Fruit fly (Drosophila melanogaster) whole organism, pupa: Measurements from ENCODE around the gene CG9515.

Experiments used
- CG10348 ChIP-seq: fragments of 200-800 bp; sonication (Bioruptor generic); IDR thresholded peaks from 2 replicates; pipeline ENCODE4 v1.3.6; 2022; ENCODE audit warnings: missing biosample characterization, missing genetic modification characterization
- CG17806 ChIP-seq: fragments of 200-800 bp; sonication (Bioruptor generic); optimal IDR thresholded peaks from 2 replicates; lab custom pipeline; 2018; ENCODE audit warnings: missing biosample characterization, mild to moderate bottlenecking, missing genetic modification characterization, moderate library complexity
- CG34367 ChIP-seq: fragments of 200-800 bp; sonication (Bioruptor generic); optimal IDR thresholded peaks from 2 replicates; lab custom pipeline; 2018; ENCODE audit warnings: missing biosample characterization, mild to moderate bottlenecking, missing genetic modification characterization
- Ets98B ChIP-seq: fragments of 200-800 bp; sonication (Bioruptor generic); IDR thresholded peaks from 2 replicates; pipeline ENCODE4 v1.3.6; 2022; ENCODE audit warnings: missing biosample characterization, missing genetic modification characterization
- Pif1B ChIP-seq: fragments of 200-800 bp; sonication (Bioruptor generic); optimal IDR thresholded peaks from 3 replicates; lab custom pipeline; 2016; ENCODE audit warnings: missing biosample characterization, missing genetic modification characterization
- rn ChIP-seq: fragments of 200-800 bp; sonication (Bioruptor generic); IDR thresholded peaks from 2 replicates; pipeline ENCODE4 v1.3.6; 2022; ENCODE audit warnings: missing biosample characterization, missing genetic modification characterization

- TF ChIP-seq CG17806 (peak; percentile 62), Ets98B (GFP tag; lab: Robert Waterston, UW) (peak; percentile 27; the same call in 1 of the 2 replicates), Pif1B (GFP tag; lab: Kevin White, UChicago) (peak; percentile 50), CG34367 (peak; percentile 20), CG10348 (GFP tag; lab: Robert Waterston, UW) (no peak), rn (GFP tag; lab: Robert Waterston, UW) (no peak)
Measured at dm6 chr2L:8949919-8950722, 7.1 kb upstream of the CG9515 start.
